Fruit fly (Drosophila melanogaster) whole organism, adult: Measurements from ENCODE around the gene CG1965.

ENCODE experiments used
- CG11617 ChIP-seq: fragments of 200-800 bp; sonication (Bioruptor generic); optimal IDR thresholded peaks from 2 replicates; lab custom pipeline; 2017; ENCODE audit warnings: mild to moderate bottlenecking, missing biosample characterization, missing genetic modification reagents, missing genetic modification characterization
- CG12768 ChIP-seq: fragments of 200-800 bp; sonication (Bioruptor generic); optimal IDR thresholded peaks from 2 replicates; lab custom pipeline; 2017; ENCODE audit warnings: missing biosample characterization, missing genetic modification characterization, mild to moderate bottlenecking, moderate library complexity, missing genetic modification reagents
- CG14711 ChIP-seq: fragments of 200-800 bp; sonication (Bioruptor generic); optimal IDR thresholded peaks from 2 replicates; lab custom pipeline; 2018; ENCODE audit warnings: missing biosample characterization, mild to moderate bottlenecking, missing genetic modification characterization, moderate library complexity
- CG1620 ChIP-seq: fragments of 200-800 bp; sonication (Bioruptor generic); optimal IDR thresholded peaks from 2 replicates; lab custom pipeline; 2016; ENCODE audit warnings: missing biosample characterization, missing genetic modification characterization
- CG33017 ChIP-seq: fragments of 200-800 bp; sonication (Bioruptor generic); optimal IDR thresholded peaks from 2 replicates; lab custom pipeline; 2018; ENCODE audit warnings: missing biosample characterization, mild to moderate bottlenecking, missing genetic modification characterization, moderate library complexity
- CG5204 ChIP-seq: fragments of 200-800 bp; sonication (Bioruptor generic); optimal IDR thresholded peaks from 2 replicates; lab custom pipeline; 2016; ENCODE audit warnings: missing biosample characterization, missing genetic modification characterization
- CG7045 ChIP-seq: fragments of 200-800 bp; sonication (Bioruptor generic); optimal IDR thresholded peaks from 2 replicates; lab custom pipeline; 2017; ENCODE audit warnings: missing biosample characterization, mild to moderate bottlenecking, missing genetic modification characterization
- CG7101 ChIP-seq: fragments of 200-800 bp; sonication (Bioruptor generic); optimal IDR thresholded peaks from 2 replicates; lab custom pipeline; 2018; ENCODE audit warnings: missing biosample characterization, mild to moderate bottlenecking, missing genetic modification characterization, moderate library complexity
- Clk ChIP-seq: fragments of 200-800 bp; sonication (Bioruptor generic); optimal IDR thresholded peaks from 2 replicates; lab custom pipeline; 2017; ENCODE audit warnings: missing biosample characterization, missing genetic modification characterization
- Crg-1 ChIP-seq: fragments of 200-800 bp; sonication (Bioruptor generic); optimal IDR thresholded peaks from 2 replicates; lab custom pipeline; 2016; ENCODE audit warnings: missing biosample characterization, missing genetic modification characterization
- Hr96 ChIP-seq: fragments of 200-800 bp; sonication (Bioruptor generic); optimal IDR thresholded peaks from 2 replicates; lab custom pipeline; 2016; ENCODE audit warnings: missing biosample characterization, missing genetic modification characterization
- Mnt ChIP-seq: fragments of 200-800 bp; sonication (Bioruptor generic); optimal IDR thresholded peaks from 2 replicates; lab custom pipeline; 2016; ENCODE audit warnings: missing biosample characterization, mild to moderate bottlenecking, missing genetic modification characterization
- bab1 ChIP-seq: fragments of 200-800 bp; sonication (Bioruptor generic); optimal IDR thresholded peaks from 3 replicates; lab custom pipeline; 2019; ENCODE audit warnings: missing biosample characterization, mild to moderate bottlenecking, missing genetic modification characterization, moderate library complexity
- cic ChIP-seq: fragments of 200-800 bp; sonication (Bioruptor generic); optimal IDR thresholded peaks from 2 replicates; lab custom pipeline; 2017; ENCODE audit warnings: missing biosample characterization, mild to moderate bottlenecking, missing genetic modification characterization, moderate library complexity
- cnc ChIP-seq, 2 experiments: fragments of >200 bp; optimal IDR thresholded peaks; 2 replicates each; lab custom pipeline; 2017
- kay ChIP-seq: fragments of 200-800 bp; sonication (Bioruptor generic); peaks from one replicate; lab custom pipeline; 2016; ENCODE audit warnings: missing biosample characterization, missing genetic modification characterization, borderline replicate concordance
- ovo ChIP-seq: fragments of 200-800 bp; sonication (Bioruptor generic); optimal IDR thresholded peaks from 2 replicates; lab custom pipeline; 2016; ENCODE audit warnings: missing biosample characterization, missing genetic modification characterization
- pad ChIP-seq: fragments of 200-800 bp; sonication (Bioruptor generic); optimal IDR thresholded peaks from 3 replicates; lab custom pipeline; 2017; ENCODE audit warnings: missing biosample characterization, missing genetic modification characterization, mild to moderate bottlenecking, moderate library complexity, missing genetic modification reagents
- tj ChIP-seq: fragments of 200-800 bp; sonication (Bioruptor generic); optimal IDR thresholded peaks from 3 replicates; lab custom pipeline; 2017; ENCODE audit warnings: missing biosample characterization, mild to moderate bottlenecking, missing genetic modification characterization, moderate library complexity
- toe ChIP-seq: fragments of 200-800 bp; sonication (Bioruptor generic); optimal IDR thresholded peaks from 2 replicates; lab custom pipeline; 2016; ENCODE audit warnings: missing biosample characterization, missing genetic modification characterization

The CG1965 gene

DNA sequence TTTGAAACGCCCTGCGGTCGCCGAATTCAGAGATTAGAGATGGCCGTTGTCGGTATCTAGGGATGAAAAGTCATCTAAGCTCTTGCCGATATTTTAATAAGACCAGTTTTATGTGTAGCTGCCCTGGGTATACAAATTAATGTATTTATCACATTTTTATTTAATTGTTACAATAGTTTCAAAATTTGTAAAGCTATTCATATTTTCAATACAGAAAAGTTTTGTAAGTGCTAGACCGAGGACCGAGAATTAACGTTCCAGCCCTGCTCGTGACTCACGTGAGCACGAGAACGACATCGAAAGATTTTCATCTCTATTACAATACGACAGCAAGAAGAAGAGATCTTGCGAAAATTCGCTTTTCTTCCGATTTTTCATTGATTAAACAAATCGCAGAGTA is at the start of gene CG1965, which contains the start of gene CG1105:
TSS of gene CG1965 (plus strand) at position 310 of the 400 bp plus-strand sequence.
TSS of gene CG1105 (minus strand) at position 45 of the 400 bp plus-strand sequence.
- TF ChIP-seq CG1620 (GFP tag; lab: Kevin White, UChicago) = peak; percentile 94
- TF ChIP-seq Hr96 (GFP tag; lab: Kevin White, UChicago) = peak; percentile 89
- peak; percentile 74 for TF ChIP-seq CG33017 (tag; lab: Kevin White, UChicago)
- TF ChIP-seq kay (GFP tag; lab: Kevin White, UChicago) = peak; percentile 88
- TF ChIP-seq cnc (optimal IDR thresholded peaks at IDR 0.05; lab: Kevin White, UChicago) = no peak
- TF ChIP-seq CG11617 = peak; percentile 80
- TF ChIP-seq tj = peak; percentile 69
- TF ChIP-seq CG12768 (GFP tag; lab: Kevin White, UChicago) = peak; percentile 77
- peak; percentile 75 for TF ChIP-seq ovo
- peak; percentile 90 for TF ChIP-seq CG5204
- TF ChIP-seq pad (GFP tag; lab: Kevin White, UChicago) = peak; percentile 66
- TF ChIP-seq cic (GFP tag; lab: Kevin White, UChicago) = peak; percentile 59
- TF ChIP-seq CG14711 (tag; lab: Kevin White, UChicago) = peak; percentile 80
- TF ChIP-seq Clk (GFP tag; lab: Kevin White, UChicago) = peak; percentile 83
- peak; percentile 87 for TF ChIP-seq Mnt (GFP tag; lab: Kevin White, UChicago)
- TF ChIP-seq bab1 = peak; percentile 91
- peak; percentile 88 for TF ChIP-seq CG7101
- peak; percentile 95 for TF ChIP-seq toe
- TF ChIP-seq Crg-1 (GFP tag; lab: Kevin White, UChicago) = peak; percentile 79
- peak; percentile 85 for TF ChIP-seq CG7045 (GFP tag; lab: Kevin White, UChicago)

DNA sequence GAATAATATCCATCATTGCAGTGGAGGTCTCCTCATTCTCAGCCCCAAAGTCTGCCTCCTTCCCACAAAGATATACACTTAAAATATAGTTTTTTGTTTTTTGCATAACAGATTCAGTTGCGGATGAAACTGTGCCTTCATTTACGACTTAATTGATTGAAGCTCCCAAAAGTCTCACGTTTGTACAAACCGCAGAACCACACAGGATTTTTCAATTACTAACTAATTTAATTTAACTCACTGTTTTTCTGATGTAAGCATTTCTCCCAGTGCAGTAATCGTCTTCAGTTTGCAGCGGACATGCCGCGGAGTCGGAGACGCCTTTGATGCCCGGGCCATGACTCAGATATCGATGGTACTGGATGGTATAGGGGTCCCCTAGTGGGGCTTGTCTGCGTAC is 42.6 kb upstream of the CG1965 start:
- TF ChIP-seq CG1620 (GFP tag; lab: Kevin White, UChicago) (no peak), Clk (GFP tag; lab: Kevin White, UChicago) (no peak), toe (no peak), CG33017 (tag; lab: Kevin White, UChicago) (no peak), cic (GFP tag; lab: Kevin White, UChicago) (no peak), CG12768 (GFP tag; lab: Kevin White, UChicago) (no peak), tj (no peak), CG14711 (tag; lab: Kevin White, UChicago) (no peak), CG5204 (no peak), cnc (optimal IDR thresholded peaks at IDR 0.05; lab: Kevin White, UChicago) (no peak), kay (GFP tag; lab: Kevin White, UChicago) (no peak), CG7045 (GFP tag; lab: Kevin White, UChicago) (no peak), Mnt (GFP tag; lab: Kevin White, UChicago) (no peak), ovo (no peak), bab1 (no peak), Hr96 (GFP tag; lab: Kevin White, UChicago) (no peak), CG11617 (no peak), Crg-1 (GFP tag; lab: Kevin White, UChicago) (no peak), pad (GFP tag; lab: Kevin White, UChicago) (no peak)

DNA sequence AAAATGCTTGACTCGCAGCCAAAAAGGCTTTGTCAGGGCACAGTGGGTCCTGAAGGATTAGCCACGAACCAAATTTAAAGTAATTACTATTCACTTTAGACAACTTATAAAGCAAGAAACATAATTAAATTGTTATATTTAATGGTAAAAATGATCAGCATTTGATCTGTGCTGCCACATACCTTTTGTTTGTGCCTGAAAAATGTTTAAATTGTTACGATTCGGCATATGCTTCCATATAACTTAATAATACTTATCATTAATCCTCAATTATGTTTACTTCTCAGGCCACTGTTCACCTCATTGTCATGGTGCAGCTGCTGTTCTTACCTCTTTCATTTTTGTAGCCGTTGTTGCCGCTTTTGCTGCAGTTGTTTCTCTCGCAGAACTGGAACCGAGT is 42.0 kb upstream of the CG1965 start:
- TF ChIP-seq Crg-1 (GFP tag; lab: Kevin White, UChicago) (no peak), CG5204 (no peak), CG12768 (GFP tag; lab: Kevin White, UChicago) (no peak), tj (no peak), bab1 (no peak), CG14711 (tag; lab: Kevin White, UChicago) (no peak), kay (GFP tag; lab: Kevin White, UChicago) (no peak), Hr96 (GFP tag; lab: Kevin White, UChicago) (no peak), cnc (optimal IDR thresholded peaks at IDR 0.05; lab: Kevin White, UChicago) (no peak), Mnt (GFP tag; lab: Kevin White, UChicago) (no peak), ovo (no peak), CG7045 (GFP tag; lab: Kevin White, UChicago) (no peak), CG1620 (GFP tag; lab: Kevin White, UChicago) (no peak), Clk (GFP tag; lab: Kevin White, UChicago) (no peak), pad (GFP tag; lab: Kevin White, UChicago) (no peak), CG7101 (no peak), toe (no peak), CG33017 (tag; lab: Kevin White, UChicago) (no peak), cic (GFP tag; lab: Kevin White, UChicago) (no peak), CG11617 (no peak)

DNA sequence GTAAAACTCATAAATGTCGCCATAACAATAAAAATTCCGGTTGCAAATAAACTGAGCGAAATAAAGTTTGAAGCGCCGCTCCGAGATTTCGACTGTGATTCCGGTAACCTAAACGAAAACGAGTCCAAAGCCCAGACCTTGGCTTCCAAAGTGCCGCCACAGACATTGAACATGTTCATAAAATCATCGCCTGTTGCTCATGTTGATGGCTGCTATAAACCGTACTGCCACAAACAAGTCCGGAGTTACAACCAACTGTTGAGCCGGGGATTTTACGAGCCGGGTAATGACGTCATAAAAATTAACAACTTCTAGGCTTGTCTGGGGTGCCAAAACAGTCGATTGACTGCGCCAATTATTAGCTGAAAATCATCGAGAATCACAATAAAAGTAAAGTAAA is 38.6 kb upstream of the CG1965 start:
- TF ChIP-seq CG33017 (tag; lab: Kevin White, UChicago) (no peak), CG12768 (GFP tag; lab: Kevin White, UChicago) (no peak)

DNA sequence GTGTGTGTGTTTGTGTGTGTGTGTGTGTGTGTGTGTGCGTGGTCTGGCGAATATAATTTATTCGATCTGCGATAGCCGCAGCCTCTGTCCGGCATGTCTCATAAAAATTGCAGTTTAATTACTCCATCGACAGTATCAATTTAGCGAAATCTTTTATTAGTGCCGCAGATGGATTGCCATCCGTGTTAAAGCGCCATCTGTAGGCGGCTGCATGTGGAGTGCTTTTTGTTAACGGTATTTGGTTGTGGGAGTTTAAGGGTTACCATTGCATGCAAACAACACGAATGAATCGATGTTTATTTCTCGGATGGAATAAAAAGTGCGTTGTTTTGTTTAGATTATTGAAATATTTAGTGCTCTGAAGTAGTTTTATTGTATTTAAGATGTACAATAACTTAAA is 37.8 kb upstream of the CG1965 start:
- TF ChIP-seq CG7045 (GFP tag; lab: Kevin White, UChicago) (no peak), cic (GFP tag; lab: Kevin White, UChicago) (no peak), Mnt (GFP tag; lab: Kevin White, UChicago) (no peak), Crg-1 (GFP tag; lab: Kevin White, UChicago) (no peak), CG1620 (GFP tag; lab: Kevin White, UChicago) (no peak), pad (GFP tag; lab: Kevin White, UChicago) (no peak), CG11617 (no peak), CG7101 (no peak), CG33017 (tag; lab: Kevin White, UChicago) (no peak), CG12768 (GFP tag; lab: Kevin White, UChicago) (no peak), Hr96 (GFP tag; lab: Kevin White, UChicago) (no peak), Clk (GFP tag; lab: Kevin White, UChicago) (no peak), CG5204 (no peak), toe (no peak), bab1 (no peak), cnc (optimal IDR thresholded peaks at IDR 0.05; lab: Kevin White, UChicago) (no peak), kay (GFP tag; lab: Kevin White, UChicago) (no peak), CG14711 (tag; lab: Kevin White, UChicago) (no peak), ovo (no peak), tj (no peak)

DNA sequence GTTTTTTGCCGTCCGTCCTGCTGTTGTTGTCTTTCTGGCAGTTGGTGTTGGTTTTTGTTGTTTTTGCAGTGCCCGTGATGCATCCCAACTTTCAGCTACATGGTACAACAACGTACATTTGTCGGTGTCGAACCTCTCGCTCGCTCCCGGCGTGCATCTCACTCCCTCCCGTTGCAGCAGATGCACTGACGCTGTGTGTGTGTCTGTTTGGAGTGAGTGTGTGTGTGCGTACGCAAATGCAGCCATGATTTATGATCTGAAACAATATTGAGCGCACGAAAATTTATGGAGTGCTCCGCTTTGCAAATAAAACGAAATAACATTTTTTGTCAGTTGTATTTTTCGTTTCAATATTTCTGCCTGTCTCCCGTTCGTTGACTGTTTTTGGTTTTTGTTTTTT is 35.6 kb upstream of the CG1965 start:
- TF ChIP-seq CG12768 (GFP tag; lab: Kevin White, UChicago) (no peak), ovo (no peak), CG7101 (no peak), CG7045 (GFP tag; lab: Kevin White, UChicago) (no peak), cnc (optimal IDR thresholded peaks at IDR 0.05; lab: Kevin White, UChicago) (no peak), CG5204 (no peak), CG14711 (tag; lab: Kevin White, UChicago) (no peak), CG33017 (tag; lab: Kevin White, UChicago) (no peak), Crg-1 (GFP tag; lab: Kevin White, UChicago) (no peak), bab1 (no peak), cic (GFP tag; lab: Kevin White, UChicago) (no peak), pad (GFP tag; lab: Kevin White, UChicago) (no peak)
